Fruit fly (Drosophila melanogaster): ENCODE measurements around the gene CG15772.

Gene CG15772

dm6 chrX:5724744-5725185, 27.3 kb upstream of the CG15772 start (continued):
- peak; percentile 87 for TF ChIP-seq CG6276 (GFP tag; optimal IDR thresholded peaks at IDR 0.05)
- peak; percentile 76 for TF ChIP-seq esn (GFP tag; optimal IDR thresholded peaks at IDR 0.05)
- TF ChIP-seq ss (GFP tag; optimal IDR thresholded peaks at IDR 0.05), result peak; percentile 27 to 62
- TF ChIP-seq CG6163 (GFP tag; IDR thresholded peaks at IDR 0.05), result peak; percentile 93
- TF ChIP-seq CG8632 (GFP tag; optimal IDR thresholded peaks at IDR 0.05), result peak; percentile 77
- peak; percentile 73 for TF ChIP-seq Sox15 (GFP tag; optimal IDR thresholded peaks at IDR 0.05)
- TF ChIP-seq dac (GFP tag; optimal IDR thresholded peaks at IDR 0.05), result peak; percentile 88
- peak; percentile 91 for TF ChIP-seq Lpt (GFP tag; optimal IDR thresholded peaks at IDR 0.05)
- TF ChIP-seq CG11294 (GFP tag; IDR thresholded peaks at IDR 0.05), result peak; percentile 84
- peak; percentile 46 for TF ChIP-seq Ets21C (GFP tag; optimal IDR thresholded peaks at IDR 0.05)
- TF ChIP-seq OdsH (GFP tag; optimal IDR thresholded peaks at IDR 0.05), result peak; percentile 90
- no peak for TF ChIP-seq Eip93F (GFP tag; optimal IDR thresholded peaks at IDR 0.05)
- peak; percentile 35 for TF ChIP-seq CG16779 (tag; optimal IDR thresholded peaks at IDR 0.05)
- peak; percentile 80 for TF ChIP-seq CG10669 (GFP tag; optimal IDR thresholded peaks at IDR 0.05)
- peak; percentile 87 for TF ChIP-seq Eip75B (GFP tag; optimal IDR thresholded peaks at IDR 0.05)
- peak; percentile 63 for TF ChIP-seq CG31627 (GFP tag; optimal IDR thresholded peaks at IDR 0.05)
- TF ChIP-seq net (GFP tag; optimal IDR thresholded peaks at IDR 0.05), result peak; percentile 88
- peak; percentile 88 for TF ChIP-seq acj6 (GFP tag; optimal IDR thresholded peaks at IDR 0.05)
- TF ChIP-seq CG32006 (GFP tag; optimal IDR thresholded peaks at IDR 0.05), result peak; percentile 94
- peak; percentile 68 for TF ChIP-seq CG8319 (GFP tag; optimal IDR thresholded peaks at IDR 0.05)
- TF ChIP-seq spab (GFP tag; optimal IDR thresholded peaks at IDR 0.05), result peak; percentile 68
- TF ChIP-seq CG11902 (GFP tag; optimal IDR thresholded peaks at IDR 0.05), result peak; percentile 59
- TF ChIP-seq CG6792 (GFP tag; optimal IDR thresholded peaks at IDR 0.05), result peak; percentile 81

dm6 chrX:5732440-5732839, 19.6 kb upstream of the CG15772 start, which contains the start of gene CG15773:
CG15773 (plus strand) TSS chrX:5732740.
- TF ChIP-seq Sox15 (GFP tag; optimal IDR thresholded peaks at IDR 0.05) (no peak), CG11294 (GFP tag; IDR thresholded peaks at IDR 0.05) (no peak), CG8319 (GFP tag; optimal IDR thresholded peaks at IDR 0.05) (no peak), CG6276 (GFP tag; optimal IDR thresholded peaks at IDR 0.05) (no peak), dac (GFP tag; optimal IDR thresholded peaks at IDR 0.05) (no peak), vri (GFP tag; optimal IDR thresholded peaks at IDR 0.05) (no peak), CG6163 (GFP tag; IDR thresholded peaks at IDR 0.05) (no peak), CG6792 (GFP tag; optimal IDR thresholded peaks at IDR 0.05) (no peak), CG3032 (tag; optimal IDR thresholded peaks at IDR 0.05) (no peak), CG8119 (GFP tag; IDR thresholded peaks at IDR 0.05) (no peak), CG4318 (GFP tag; optimal IDR thresholded peaks at IDR 0.05) (no peak), Hr38 (GFP tag; optimal IDR thresholded peaks at IDR 0.05) (no peak), net (GFP tag; optimal IDR thresholded peaks at IDR 0.05) (no peak), svp (GFP tag) (no peak), CG6854 (GFP tag; optimal IDR thresholded peaks at IDR 0.05) (no peak), CG32006 (GFP tag; optimal IDR thresholded peaks at IDR 0.05) (no peak), topi (GFP tag; optimal IDR thresholded peaks at IDR 0.05) (no peak), fkh (GFP tag; optimal IDR thresholded peaks at IDR 0.05) (no peak), Gug (GFP tag; IDR thresholded peaks at IDR 0.05) (no peak), CG11762 (GFP tag; optimal IDR thresholded peaks at IDR 0.05; ENCODE audit: insufficient read depth) (no peak)

- TF ChIP-seq CG6854 (GFP tag; optimal IDR thresholded peaks at IDR 0.05) (no peak), Gug (GFP tag; IDR thresholded peaks at IDR 0.05) (peak; percentile 89), OdsH (GFP tag; optimal IDR thresholded peaks at IDR 0.05) (peak; percentile 94), ss (GFP tag; optimal IDR thresholded peaks at IDR 0.05) (peak; percentile 76 to 93), fkh (GFP tag; optimal IDR thresholded peaks at IDR 0.05) (peak; percentile 18), fd59A (GFP tag; optimal IDR thresholded peaks at IDR 0.05) (peak; percentile 81), Hr39 (GFP tag; optimal IDR thresholded peaks at IDR 0.05) (peak; percentile 93), CG11294 (GFP tag; IDR thresholded peaks at IDR 0.05) (peak; percentile 86), Blimp-1 (GFP tag; optimal IDR thresholded peaks at IDR 0.05) (peak; percentile 43), Hr4 (GFP tag; optimal IDR thresholded peaks at IDR 0.05) (peak; percentile 92), CG8319 (GFP tag; optimal IDR thresholded peaks at IDR 0.05) (peak; percentile 65), dac (GFP tag; optimal IDR thresholded peaks at IDR 0.05) (peak; percentile 67), CG6792 (GFP tag; optimal IDR thresholded peaks at IDR 0.05) (peak; percentile 94), topi (GFP tag; optimal IDR thresholded peaks at IDR 0.05) (peak; percentile 89), esn (GFP tag; optimal IDR thresholded peaks at IDR 0.05) (peak; percentile 95), CG31627 (GFP tag; optimal IDR thresholded peaks at IDR 0.05) (peak; percentile 94), Sox102F (GFP tag; optimal IDR thresholded peaks at IDR 0.05) (peak; percentile 92), CG3919 (GFP tag; optimal IDR thresholded peaks at IDR 0.05) (peak; percentile 84), Hr38 (GFP tag; optimal IDR thresholded peaks at IDR 0.05) (no peak), lz (GFP tag; optimal IDR thresholded peaks at IDR 0.05) (peak; percentile 94), CG11762 (GFP tag; optimal IDR thresholded peaks at IDR 0.05; ENCODE audit: insufficient read depth) (peak; percentile 73), vri (GFP tag; optimal IDR thresholded peaks at IDR 0.05) (peak; percentile 49), CG11902 (GFP tag; optimal IDR thresholded peaks at IDR 0.05) (peak; percentile 72), CG1621 (tag; optimal IDR thresholded peaks at IDR 0.05) (peak; percentile 87), CG9139 (GFP tag; optimal IDR thresholded peaks at IDR 0.05) (peak; percentile 51), CG8632 (GFP tag; optimal IDR thresholded peaks at IDR 0.05) (peak; percentile 90), Ets21C (GFP tag; optimal IDR thresholded peaks at IDR 0.05) (peak; percentile 88)
Observed at dm6 chrX:5735268-5735941, 16.6 kb upstream of the CG15772 start.
